Worm (Caenorhabditis elegans): ENCODE results near the gene Y56A3A.6.

ce11 chrIII:11846365-11846764, 32.2 kb downstream of the Y56A3A.6 start, which contains the start of gene ntl-3:
- TF ChIP-seq duxl-1 (tag; optimal IDR thresholded peaks at IDR 0.05; ENCODE audit: poor library complexity) (no peak), pqm-1 (tag; optimal IDR thresholded peaks at IDR 0.05) (no peak), zfp-2 (tag; optimal IDR thresholded peaks at IDR 0.05) (no peak), ama-1 (optimal IDR thresholded peaks at IDR 0.05) (no peak), zag-1 (tag; optimal IDR thresholded peaks at IDR 0.05) (no peak), hlh-30 (tag; optimal IDR thresholded peaks at IDR 0.05; ENCODE audit: insufficient read depth) (no peak), pha-4 (GFP tag; IDR thresholded peaks at IDR 0.05) (no peak), pha-4 (tag; optimal IDR thresholded peaks at IDR 0.05) (no peak), lin-38 (GFP tag; IDR thresholded peaks at IDR 0.05) (no peak), nhr-77 (tag; optimal IDR thresholded peaks at IDR 0.05) (no peak), nhr-28 (tag; optimal IDR thresholded peaks at IDR 0.05) (no peak), lin-15B (tag; optimal IDR thresholded peaks at IDR 0.05) (no peak), Y5F2A.4 (GFP tag; optimal IDR thresholded peaks at IDR 0.05) (no peak), ces-1 (GFP tag; optimal IDR thresholded peaks at IDR 0.05) (no peak), lin-39 (tag; optimal IDR thresholded peaks at IDR 0.05) (no peak)

All from whole organism, L4 larva.